Worm (Caenorhabditis elegans) whole organism, L3 larva: ENCODE results near the gene K09H11.9.
A peak's percentile ranks its signal among the peaks of the same experiment; 100 is the strongest.
"Not testable (repeated sequence)": the region's sequence is repeated elsewhere in the genome, so short reads cannot be mapped to it uniquely, and the experiment has no call there.

ENCODE experiments used
- ZK546.5 ChIP-seq: sonication (generic microtip); optimal IDR thresholded peaks from 2 replicates; lab custom pipeline; 2017; ENCODE audit warnings: missing biosample characterization, missing genetic modification characterization
- aly-2 ChIP-seq: fragments of 150-350 bp; optimal IDR thresholded peaks from 2 replicates; lab custom pipeline; 2014; ENCODE audit warnings: missing biosample characterization, missing genetic modification characterization
- ama-1 ChIP-seq: fragments of 150-350 bp; optimal IDR thresholded peaks from 2 replicates; lab custom pipeline; 2018
- ceh-16 ChIP-seq: sonication (generic microtip); optimal IDR thresholded peaks from 2 replicates; lab custom pipeline; 2017; ENCODE audit warnings: missing biosample characterization, missing genetic modification characterization
- ceh-28 ChIP-seq: fragments of 150-350 bp; optimal IDR thresholded peaks from 2 replicates; lab custom pipeline; 2014; ENCODE audit warnings: missing biosample characterization, missing genetic modification reagents, missing genetic modification characterization
- ceh-82 ChIP-seq: fragments of 150-350 bp; optimal IDR thresholded peaks from 2 replicates; lab custom pipeline; 2014; ENCODE audit warnings: missing biosample characterization, missing genetic modification characterization
- egl-27 ChIP-seq: sonication (generic microtip); optimal IDR thresholded peaks from 4 replicates; lab custom pipeline; 2017; ENCODE audit warnings: missing biosample characterization, missing genetic modification reagents, missing genetic modification characterization
- elt-1 ChIP-seq: fragments of 150-350 bp; optimal IDR thresholded peaks from 2 replicates; lab custom pipeline; 2014; ENCODE audit warnings: missing biosample characterization, missing genetic modification characterization
- elt-2 ChIP-seq: sonication (generic microtip); optimal IDR thresholded peaks from 2 replicates; lab custom pipeline; 2016; ENCODE audit warnings: missing genetic modification reagents, mild to moderate bottlenecking, missing genetic modification characterization, missing compliant biosample characterization
- elt-3 ChIP-seq, 3 experiments: fragments of 150-350 bp in 1 of 3; sonication (generic microtip) in 2 of 3; optimal IDR thresholded peaks; 2 replicates in 2 of 3; 4 replicates in 1 of 3; lab custom pipeline; 2014 to 2017; ENCODE audit warnings: missing biosample characterization in 3 of 3, missing genetic modification characterization in 3 of 3
- eor-1 ChIP-seq, 2 experiments: fragments of 150-350 bp; optimal IDR thresholded peaks; 2 replicates each; lab custom pipeline; 2014 to 2018; ENCODE audit warnings: missing biosample characterization in 2 of 2, missing genetic modification characterization in 2 of 2
- jun-1 ChIP-seq: fragments of 150-350 bp; optimal IDR thresholded peaks from 2 replicates; lab custom pipeline; 2014; ENCODE audit warnings: missing biosample characterization, missing genetic modification reagents, missing genetic modification characterization
- lin-15B ChIP-seq: fragments of 150-350 bp; optimal IDR thresholded peaks from 2 replicates; lab custom pipeline; 2014; ENCODE audit warnings: missing biosample characterization, missing genetic modification characterization
- lin-39 ChIP-seq: fragments of 150-350 bp; optimal IDR thresholded peaks from 2 replicates; lab custom pipeline; 2018; ENCODE audit warnings: missing biosample characterization, missing genetic modification reagents, missing genetic modification characterization
- lsy-12 ChIP-seq: sonication (generic microtip); optimal IDR thresholded peaks from 2 replicates; lab custom pipeline; 2016; ENCODE audit warnings: mild to moderate bottlenecking, missing genetic modification characterization, missing compliant biosample characterization
- mdl-1 ChIP-seq: fragments of 150-350 bp; optimal IDR thresholded peaks from 2 replicates; lab custom pipeline; 2014; ENCODE audit warnings: missing biosample characterization, missing genetic modification characterization
- mml-1 ChIP-seq: fragments of 150-350 bp; sonication (generic microtip); optimal IDR thresholded peaks from 3 replicates; lab custom pipeline; 2014; ENCODE audit warnings: missing biosample characterization, missing genetic modification characterization
- nfya-1 ChIP-seq: sonication (generic microtip); optimal IDR thresholded peaks from 2 replicates; lab custom pipeline; 2017; ENCODE audit warnings: missing genetic modification characterization, mild to moderate bottlenecking, missing compliant biosample characterization, antibody characterized with exemption, moderate library complexity; ENCODE audit not compliant: insufficient read depth
- nhr-12 ChIP-seq: fragments of 150-350 bp; optimal IDR thresholded peaks from 2 replicates; lab custom pipeline; 2014; ENCODE audit warnings: missing biosample characterization, missing genetic modification characterization
- nhr-25 ChIP-seq: sonication (generic microtip); optimal IDR thresholded peaks from 2 replicates; lab custom pipeline; 2017; ENCODE audit warnings: missing biosample characterization, missing genetic modification characterization
- nhr-28 ChIP-seq: fragments of 150-350 bp; optimal IDR thresholded peaks from 2 replicates; lab custom pipeline; 2014; ENCODE audit warnings: missing biosample characterization, missing genetic modification characterization
- nhr-67 ChIP-seq: fragments of 150-350 bp; optimal IDR thresholded peaks from 2 replicates; lab custom pipeline; 2014; ENCODE audit warnings: missing biosample characterization, missing genetic modification characterization
- nhr-77 ChIP-seq: fragments of 150-350 bp; optimal IDR thresholded peaks from 2 replicates; lab custom pipeline; 2014; ENCODE audit warnings: missing biosample characterization, missing genetic modification characterization
- pqm-1 ChIP-seq: fragments of 150-350 bp; optimal IDR thresholded peaks from 2 replicates; lab custom pipeline; 2017; ENCODE audit warnings: missing biosample characterization, missing genetic modification characterization, inconsistent platforms
- sea-2 ChIP-seq: fragments of 150-350 bp; sonication (generic microtip); optimal IDR thresholded peaks from 4 replicates; lab custom pipeline; 2014; ENCODE audit warnings: missing biosample characterization, missing genetic modification reagents, missing genetic modification characterization
- skn-1 ChIP-seq: fragments of 150-350 bp; optimal IDR thresholded peaks from 2 replicates; lab custom pipeline; 2014; ENCODE audit warnings: missing biosample characterization, missing genetic modification characterization
- snpc-4 ChIP-seq: fragments of 150-350 bp; optimal IDR thresholded peaks from 2 replicates; lab custom pipeline; 2014; ENCODE audit warnings: missing biosample characterization, missing genetic modification characterization
- tbx-2 ChIP-seq: sonication (generic microtip); optimal IDR thresholded peaks from 2 replicates; lab custom pipeline; 2016; ENCODE audit warnings: mild to moderate bottlenecking, missing genetic modification characterization, missing compliant biosample characterization
- zag-1 ChIP-seq: fragments of 150-350 bp; optimal IDR thresholded peaks from 2 replicates; lab custom pipeline; 2014; ENCODE audit warnings: missing biosample characterization, missing genetic modification characterization

K09H11.9 gene

DNA sequence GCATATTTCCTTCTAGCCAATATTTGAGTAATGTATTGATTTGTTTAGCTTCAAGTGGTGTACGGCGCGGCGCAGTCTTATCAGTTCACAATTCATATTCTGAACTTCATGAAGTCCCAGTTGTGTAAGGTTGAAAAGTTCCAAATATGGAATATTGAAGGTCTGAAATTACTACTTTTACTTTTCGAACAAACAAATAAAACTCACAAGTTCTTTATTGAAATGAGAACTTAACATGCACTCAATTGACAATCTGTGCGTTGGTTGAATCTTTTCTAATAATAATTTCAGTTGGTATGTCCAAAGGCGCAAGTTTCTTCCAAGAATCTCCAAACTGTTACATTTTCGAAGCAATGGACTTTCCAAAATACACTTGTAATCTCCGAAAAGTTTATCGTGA, 42.4 kb upstream of the K09H11.9 start, which contains the start of gene C53A3.4:
Gene C53A3.4 (minus strand): TSS at position 101 of the 400 bp plus-strand sequence.
- TF ChIP-seq snpc-4 (no peak), pqm-1 (tag; lab: Kevin White, UChicago) (no peak), nhr-12 (tag; lab: Kevin White, UChicago) (no peak), elt-2 (tag; lab: Kevin White, UChicago) (no peak), nhr-67 (tag; lab: Kevin White, UChicago) (no peak), sea-2 (GFP tag; lab: Kevin White, UChicago) (no peak), jun-1 (tag; lab: Kevin White, UChicago) (no peak), egl-27 (tag; lab: Kevin White, UChicago) (no peak), lin-15B (tag; lab: Kevin White, UChicago) (no peak), nhr-77 (tag; lab: Kevin White, UChicago) (no peak), ama-1 (lab: Kevin White, UChicago) (no peak)
- TF ChIP-seq, all 47 proteins: peak for 0

DNA sequence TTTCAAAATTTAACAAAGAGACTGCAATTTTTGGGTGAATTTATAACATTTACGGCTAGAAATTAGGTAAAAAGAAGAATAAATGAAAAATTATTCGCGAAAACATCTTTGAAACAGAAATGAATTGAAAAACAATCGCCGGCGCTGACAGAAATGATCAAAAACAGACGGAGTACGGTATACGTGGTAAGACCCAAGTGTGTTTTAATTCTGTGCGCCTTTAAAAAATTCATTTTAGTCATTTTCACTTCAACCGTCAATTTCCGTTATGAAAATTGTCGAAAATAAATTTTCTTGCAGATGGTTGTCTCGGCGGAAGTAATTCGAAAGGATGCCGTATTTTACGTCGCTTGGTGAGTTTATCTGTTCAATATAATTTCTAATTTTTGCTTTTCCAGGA, 39.8 kb upstream of the K09H11.9 start, which contains the start of gene C53A3.3:
Gene C53A3.3 (plus strand): TSS at position 301 of the 400 bp plus-strand sequence.
- TF ChIP-seq ceh-16 (tag; lab: Kevin White, UChicago) (no peak), nfya-1 (tag; lab: Kevin White, UChicago) (no peak), elt-1 (no peak)
- TF ChIP-seq, all 47 proteins: peak for 0

DNA sequence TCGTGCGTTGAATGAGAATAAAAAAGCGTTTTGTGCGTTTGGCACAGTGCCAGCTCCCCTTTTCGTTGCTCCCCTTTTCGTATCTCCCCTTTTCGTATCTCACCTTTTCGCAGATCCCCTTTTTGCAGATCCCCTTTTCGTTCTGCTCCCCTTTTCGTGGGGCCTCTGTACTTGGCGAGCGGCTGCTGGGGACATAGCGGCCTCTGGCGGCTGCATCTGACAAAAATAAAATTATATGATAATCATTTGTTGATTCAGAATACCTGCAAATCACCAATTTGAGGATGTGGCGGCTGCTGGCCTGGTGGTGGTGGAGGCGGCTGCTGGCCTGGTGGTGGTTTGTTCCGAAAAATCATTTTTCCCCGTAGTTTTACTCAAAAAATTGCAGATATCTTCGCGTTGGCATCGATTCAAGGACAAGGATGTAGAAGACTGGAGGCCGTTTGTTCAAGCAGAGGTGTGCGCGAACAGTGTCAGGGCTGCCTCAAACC, 38.8 kb upstream of the K09H11.9 start, which contains the start of gene K09H11.11:
Gene K09H11.11 (minus strand): TSS at position 51 of the 491 bp plus-strand sequence.
- TF ChIP-seq mml-1; sea-2 (GFP tag; lab: Kevin White, UChicago); elt-3 (tag; optimal IDR thresholded peaks at IDR 0.05; lab: Kevin White, UChicago): not testable (repeated sequence)

DNA sequence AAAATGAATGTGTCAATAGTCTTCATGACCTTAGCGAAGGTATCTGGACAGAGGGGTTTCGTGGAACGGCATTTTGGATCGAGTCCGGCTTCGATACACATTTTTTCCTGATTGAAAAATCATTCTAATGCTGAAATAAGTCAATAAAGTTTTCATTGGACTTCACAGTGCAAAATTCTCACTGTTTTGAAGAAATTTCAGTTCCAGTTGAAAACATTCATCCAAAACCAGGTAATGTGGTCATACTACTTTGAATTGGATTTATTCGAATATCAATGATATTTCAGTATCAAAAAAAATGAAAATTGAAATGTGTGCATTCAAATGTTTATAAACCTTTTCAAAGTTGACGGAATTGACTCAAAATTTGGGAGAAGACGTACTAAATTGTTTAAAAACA, 37.0 kb upstream of the K09H11.9 start, which contains the start of gene pgph-1:
Gene pgph-1 (minus strand): TSS at position 101 of the 400 bp plus-strand sequence.
- TF ChIP-seq mdl-1 (tag; lab: Kevin White, UChicago) (no peak), ama-1 (lab: Kevin White, UChicago) (no peak), nhr-25 (tag; lab: Kevin White, UChicago) (no peak), lsy-12 (no peak), tbx-2 (tag; lab: Kevin White, UChicago) (no peak)

DNA sequence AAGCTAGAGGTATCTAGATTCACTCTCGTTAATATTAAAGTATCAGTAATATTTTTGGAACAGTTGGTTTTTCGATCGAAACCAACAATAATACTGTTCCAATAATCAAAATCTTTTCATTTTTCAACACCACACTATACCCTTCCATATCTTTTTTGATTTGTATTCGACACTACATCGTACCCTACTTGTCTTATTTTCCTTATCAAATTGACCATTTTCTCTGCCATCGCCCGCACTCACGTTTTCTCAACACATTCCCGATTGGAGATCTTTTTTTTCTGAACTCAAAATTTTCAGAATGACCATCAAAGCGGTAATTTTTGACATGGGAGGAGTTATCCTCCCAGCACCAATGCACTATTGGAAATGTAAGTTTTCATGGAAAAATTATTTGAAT, 31.1 kb upstream of the K09H11.9 start, which contains the start of gene acds-10:
Gene acds-10 (plus strand): TSS at position 301 of the 400 bp plus-strand sequence.
- peak; percentile 31 for TF ChIP-seq elt-2 (tag; lab: Kevin White, UChicago)
- no peak for TF ChIP-seq ceh-16 (tag; lab: Kevin White, UChicago)
- no peak for TF ChIP-seq tbx-2 (tag; lab: Kevin White, UChicago)
- TF ChIP-seq egl-27 (tag; lab: Kevin White, UChicago): no peak
- no peak for TF ChIP-seq aly-2 (tag; lab: Kevin White, UChicago)
- no peak for TF ChIP-seq zag-1 (tag; lab: Kevin White, UChicago)
- TF ChIP-seq nhr-28 (tag; lab: Kevin White, UChicago): no peak
- TF ChIP-seq pqm-1 (tag; lab: Kevin White, UChicago): peak; percentile 36
- TF ChIP-seq jun-1 (tag; lab: Kevin White, UChicago): no peak
- TF ChIP-seq nhr-67 (tag; lab: Kevin White, UChicago): no peak
- TF ChIP-seq ceh-82 (tag; lab: Kevin White, UChicago): no peak
- no peak for TF ChIP-seq lin-39 (tag; lab: Kevin White, UChicago)
- no peak for TF ChIP-seq nfya-1 (tag; lab: Kevin White, UChicago)
- no peak for TF ChIP-seq ceh-28 (tag; lab: Kevin White, UChicago)
- no peak for TF ChIP-seq ZK546.5 (tag; lab: Kevin White, UChicago)

DNA sequence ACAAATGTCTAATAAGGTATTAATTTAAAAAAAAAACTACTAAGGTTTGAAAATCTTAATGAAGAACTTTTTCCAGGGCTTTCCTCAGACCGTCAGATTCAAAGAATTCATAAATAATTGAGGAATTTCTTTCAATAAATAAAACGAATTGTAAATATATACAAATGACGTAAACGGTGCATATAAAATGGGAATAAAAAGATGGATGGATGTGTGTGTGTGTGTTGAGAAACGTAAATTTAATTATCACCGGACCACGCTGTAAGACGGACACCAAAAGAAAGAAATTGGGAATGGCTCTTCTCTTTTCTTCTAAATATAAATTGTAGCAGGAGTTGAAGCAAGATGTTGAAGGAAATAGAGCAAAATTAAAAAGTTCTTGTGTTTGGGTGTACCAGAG, 29.8 kb upstream of the K09H11.9 start:
- TF ChIP-seq ama-1 (lab: Kevin White, UChicago) (no peak), eor-1 (tag; optimal IDR thresholded peaks at IDR 0.05; lab: Kevin White, UChicago) (no peak), skn-1 (no peak)
